Fruit fly (Drosophila melanogaster) whole organism, embryonic: Measurements from ENCODE around the gene CG31997.
A peak's percentile ranks its signal among the peaks of the same experiment; 100 is the strongest.

Source experiments
- Adf1 ChIP-seq: fragments of 200-800 bp; sonication (Bioruptor generic); IDR thresholded peaks from 2 replicates; pipeline ENCODE4 v1.3.6; 2022; ENCODE audit warnings: missing biosample characterization, missing genetic modification characterization
- CG10431 ChIP-seq: fragments of 200-800 bp; sonication (Bioruptor generic); optimal IDR thresholded peaks from 3 replicates; lab custom pipeline; 2018; ENCODE audit warnings: missing biosample characterization, mild to moderate bottlenecking, missing genetic modification characterization
- CG17568 ChIP-seq: fragments of 200-800 bp; sonication (Bioruptor generic); optimal IDR thresholded peaks from 2 replicates; lab custom pipeline; 2018; ENCODE audit warnings: missing biosample characterization, mild to moderate bottlenecking, missing genetic modification characterization, moderate library complexity
- CG18764 ChIP-seq: fragments of 200-800 bp; sonication (Bioruptor generic); optimal IDR thresholded peaks from 3 replicates; lab custom pipeline; 2016; ENCODE audit warnings: missing biosample characterization, missing genetic modification characterization
- CG2199 ChIP-seq: fragments of 200-800 bp; sonication (Bioruptor generic); IDR thresholded peaks from 3 replicates; pipeline ENCODE4 v1.3.6; 2022; ENCODE audit warnings: missing biosample characterization, missing genetic modification characterization
- Deaf1 ChIP-seq: fragments of 200-800 bp; optimal IDR thresholded peaks from 3 replicates; lab custom pipeline; 2019; ENCODE audit warnings: missing biosample characterization, mild to moderate bottlenecking, missing genetic modification characterization, moderate library complexity
- Hmx ChIP-seq: fragments of 200-800 bp; sonication (Bioruptor generic); optimal IDR thresholded peaks from 2 replicates; lab custom pipeline; 2016; ENCODE audit warnings: missing biosample characterization, missing genetic modification characterization
- MBD-R2 ChIP-seq: fragments of 200-800 bp; sonication (Bioruptor generic); IDR thresholded peaks from 2 replicates; pipeline ENCODE4 v1.3.6; 2022; ENCODE audit warnings: missing biosample characterization, missing genetic modification characterization
- MESR4 ChIP-seq: fragments of 200-800 bp; sonication (Bioruptor generic); optimal IDR thresholded peaks from 2 replicates; lab custom pipeline; 2018; ENCODE audit warnings: missing biosample characterization, mild to moderate bottlenecking, missing genetic modification characterization, moderate library complexity
- fd96Cb ChIP-seq: fragments of 200-800 bp; sonication (Bioruptor generic); optimal IDR thresholded peaks from 2 replicates; lab custom pipeline; 2018; ENCODE audit warnings: missing biosample characterization, mild to moderate bottlenecking, missing genetic modification characterization, moderate library complexity
- lbe ChIP-seq: fragments of 200-800 bp; sonication (Bioruptor generic); optimal IDR thresholded peaks from 2 replicates; lab custom pipeline; 2016; ENCODE audit warnings: missing biosample characterization, mild to moderate bottlenecking, missing genetic modification characterization
- sens ChIP-seq: fragments of 200-800 bp; sonication (Bioruptor generic); peaks from one replicate; lab custom pipeline; 2016; ENCODE audit warnings: missing biosample characterization, missing genetic modification characterization

The CG31997 gene

dm6 chr4:128884-129457 lies 26.9 kb downstream of the CG31997 start:
- no peak for TF ChIP-seq CG18764
- TF ChIP-seq MBD-R2 (GFP tag; lab: Robert Waterston, UW): 0 out of 2 replicates have a peak, but pooled peaks have one; percentile 8
- TF ChIP-seq CG2199 (GFP tag; lab: Robert Waterston, UW): 0 out of 3 replicates have a peak, but pooled peaks have one; percentile 26
- TF ChIP-seq CG17568 (GFP tag; lab: Kevin White, UChicago): no peak
- peak; percentile 45 for TF ChIP-seq sens (GFP tag; lab: Kevin White, UChicago)
- TF ChIP-seq Hmx (GFP tag; lab: Kevin White, UChicago): no peak
- no peak for TF ChIP-seq fd96Cb
- peak; percentile 25 for TF ChIP-seq lbe (GFP tag; lab: Kevin White, UChicago)
- peak; percentile 82 for TF ChIP-seq CG10431 (GFP tag; lab: Kevin White, UChicago)
- TF ChIP-seq Adf1: no peak
- TF ChIP-seq MESR4 (GFP tag; lab: Kevin White, UChicago): peak; percentile 73
- no peak for TF ChIP-seq Deaf1 (tag; lab: Kevin White, UChicago)
